Fruit fly (Drosophila melanogaster) whole organism, adult: ENCODE data around the gene Vha100-2.
A peak's percentile ranks its signal among the peaks of the same experiment; 100 is the strongest.

Experiments used
- CG11617 ChIP-seq: fragments of 200-800 bp; sonication (Bioruptor generic); optimal IDR thresholded peaks from 2 replicates; lab custom pipeline; 2017; ENCODE audit warnings: mild to moderate bottlenecking, missing biosample characterization, missing genetic modification reagents, missing genetic modification characterization
- CG12768 ChIP-seq: fragments of 200-800 bp; sonication (Bioruptor generic); optimal IDR thresholded peaks from 2 replicates; lab custom pipeline; 2017; ENCODE audit warnings: missing biosample characterization, missing genetic modification characterization, mild to moderate bottlenecking, moderate library complexity, missing genetic modification reagents
- CG14711 ChIP-seq: fragments of 200-800 bp; sonication (Bioruptor generic); optimal IDR thresholded peaks from 2 replicates; lab custom pipeline; 2018; ENCODE audit warnings: missing biosample characterization, mild to moderate bottlenecking, missing genetic modification characterization, moderate library complexity
- CG1620 ChIP-seq: fragments of 200-800 bp; sonication (Bioruptor generic); optimal IDR thresholded peaks from 2 replicates; lab custom pipeline; 2016; ENCODE audit warnings: missing biosample characterization, missing genetic modification characterization
- CG33017 ChIP-seq: fragments of 200-800 bp; sonication (Bioruptor generic); optimal IDR thresholded peaks from 2 replicates; lab custom pipeline; 2018; ENCODE audit warnings: missing biosample characterization, mild to moderate bottlenecking, missing genetic modification characterization, moderate library complexity
- CG5204 ChIP-seq: fragments of 200-800 bp; sonication (Bioruptor generic); optimal IDR thresholded peaks from 2 replicates; lab custom pipeline; 2016; ENCODE audit warnings: missing biosample characterization, missing genetic modification characterization
- CG7045 ChIP-seq: fragments of 200-800 bp; sonication (Bioruptor generic); optimal IDR thresholded peaks from 2 replicates; lab custom pipeline; 2017; ENCODE audit warnings: missing biosample characterization, mild to moderate bottlenecking, missing genetic modification characterization
- CG7101 ChIP-seq: fragments of 200-800 bp; sonication (Bioruptor generic); optimal IDR thresholded peaks from 2 replicates; lab custom pipeline; 2018; ENCODE audit warnings: missing biosample characterization, mild to moderate bottlenecking, missing genetic modification characterization, moderate library complexity
- Clk ChIP-seq: fragments of 200-800 bp; sonication (Bioruptor generic); optimal IDR thresholded peaks from 2 replicates; lab custom pipeline; 2017; ENCODE audit warnings: missing biosample characterization, missing genetic modification characterization
- Crg-1 ChIP-seq: fragments of 200-800 bp; sonication (Bioruptor generic); optimal IDR thresholded peaks from 2 replicates; lab custom pipeline; 2016; ENCODE audit warnings: missing biosample characterization, missing genetic modification characterization
- Hr96 ChIP-seq: fragments of 200-800 bp; sonication (Bioruptor generic); optimal IDR thresholded peaks from 2 replicates; lab custom pipeline; 2016; ENCODE audit warnings: missing biosample characterization, missing genetic modification characterization
- Mnt ChIP-seq: fragments of 200-800 bp; sonication (Bioruptor generic); optimal IDR thresholded peaks from 2 replicates; lab custom pipeline; 2016; ENCODE audit warnings: missing biosample characterization, mild to moderate bottlenecking, missing genetic modification characterization
- bab1 ChIP-seq: fragments of 200-800 bp; sonication (Bioruptor generic); optimal IDR thresholded peaks from 3 replicates; lab custom pipeline; 2019; ENCODE audit warnings: missing biosample characterization, mild to moderate bottlenecking, missing genetic modification characterization, moderate library complexity
- cic ChIP-seq: fragments of 200-800 bp; sonication (Bioruptor generic); optimal IDR thresholded peaks from 2 replicates; lab custom pipeline; 2017; ENCODE audit warnings: missing biosample characterization, mild to moderate bottlenecking, missing genetic modification characterization, moderate library complexity
- cnc ChIP-seq, 2 experiments: fragments of >200 bp; optimal IDR thresholded peaks; 2 replicates each; lab custom pipeline; 2017
- kay ChIP-seq: fragments of 200-800 bp; sonication (Bioruptor generic); peaks from one replicate; lab custom pipeline; 2016; ENCODE audit warnings: missing biosample characterization, missing genetic modification characterization, borderline replicate concordance
- ovo ChIP-seq: fragments of 200-800 bp; sonication (Bioruptor generic); optimal IDR thresholded peaks from 2 replicates; lab custom pipeline; 2016; ENCODE audit warnings: missing biosample characterization, missing genetic modification characterization
- pad ChIP-seq: fragments of 200-800 bp; sonication (Bioruptor generic); optimal IDR thresholded peaks from 3 replicates; lab custom pipeline; 2017; ENCODE audit warnings: missing biosample characterization, missing genetic modification characterization, mild to moderate bottlenecking, moderate library complexity, missing genetic modification reagents
- tj ChIP-seq: fragments of 200-800 bp; sonication (Bioruptor generic); optimal IDR thresholded peaks from 3 replicates; lab custom pipeline; 2017; ENCODE audit warnings: missing biosample characterization, mild to moderate bottlenecking, missing genetic modification characterization, moderate library complexity
- toe ChIP-seq: fragments of 200-800 bp; sonication (Bioruptor generic); optimal IDR thresholded peaks from 2 replicates; lab custom pipeline; 2016; ENCODE audit warnings: missing biosample characterization, missing genetic modification characterization

Vha100-2 gene

DNA sequence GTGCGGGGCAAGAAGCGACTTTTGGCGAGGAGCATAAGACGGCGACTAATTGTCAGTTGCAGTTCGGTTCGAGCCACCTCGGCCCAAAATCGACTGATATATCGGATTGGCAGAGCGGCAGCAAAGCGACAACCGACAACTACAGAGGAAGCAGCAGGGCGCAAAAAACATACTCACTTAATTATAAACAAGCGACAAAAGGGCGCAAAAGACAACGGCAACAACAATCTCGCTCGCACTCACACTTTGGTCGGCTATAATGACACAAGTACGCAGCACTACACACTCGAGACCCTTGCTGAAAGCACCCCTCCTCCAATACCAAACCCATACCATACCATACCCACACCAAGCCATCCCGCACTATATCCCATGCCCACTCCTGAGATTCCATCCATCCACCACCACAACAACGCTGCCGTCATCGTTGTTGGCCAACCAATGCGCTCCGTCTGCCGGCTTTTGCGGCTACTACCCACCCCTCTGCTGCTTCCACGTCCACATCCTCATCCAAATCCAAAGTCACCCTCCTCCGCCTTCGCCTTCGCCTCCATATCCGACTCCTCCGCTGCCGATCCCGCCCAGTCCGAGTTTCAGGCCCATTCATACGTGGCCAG is 26.2 kb downstream of the Vha100-2 start, which contains the start of gene gl:
gl (minus strand) TSS at position 51 of the 617 bp plus-strand sequence.
- no peak for TF ChIP-seq kay (GFP tag; lab: Kevin White, UChicago)
- TF ChIP-seq CG14711 (tag; lab: Kevin White, UChicago): no peak
- no peak for TF ChIP-seq cic (GFP tag; lab: Kevin White, UChicago)
- TF ChIP-seq bab1 (GFP tag; lab: Kevin White, UChicago): no peak
- TF ChIP-seq Hr96 (GFP tag; lab: Kevin White, UChicago): no peak
- no peak for TF ChIP-seq CG11617 (GFP tag; lab: Kevin White, UChicago)
- TF ChIP-seq cnc (optimal IDR thresholded peaks at IDR 0.05; lab: Kevin White, UChicago): no peak
- no peak for TF ChIP-seq ovo (GFP tag; lab: Kevin White, UChicago)
- no peak for TF ChIP-seq toe (GFP tag; lab: Kevin White, UChicago)
- TF ChIP-seq Crg-1 (GFP tag; lab: Kevin White, UChicago): no peak
- no peak for TF ChIP-seq pad (GFP tag; lab: Kevin White, UChicago)
- no peak for TF ChIP-seq CG12768 (GFP tag; lab: Kevin White, UChicago)
- no peak for TF ChIP-seq Clk
- no peak for TF ChIP-seq CG7101

DNA sequence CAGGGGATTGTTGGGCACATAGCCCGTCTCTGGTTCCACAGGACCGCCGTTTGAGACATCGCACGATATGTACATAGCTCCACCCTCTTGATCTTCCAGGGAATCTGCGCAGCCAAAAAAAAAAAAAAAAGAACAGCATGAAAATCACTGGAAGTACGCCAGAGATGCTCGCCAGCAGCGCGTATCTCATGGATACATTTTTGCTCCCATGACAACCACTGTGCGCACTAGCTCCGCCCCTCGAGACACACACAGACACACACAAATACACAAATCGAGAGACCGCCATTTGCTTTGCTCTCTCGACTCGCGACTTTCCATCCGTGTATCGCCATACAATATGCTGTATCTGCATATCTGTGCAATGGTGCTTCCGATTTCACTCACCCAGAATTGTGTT is 27.6 kb downstream of the Vha100-2 start:
- TF ChIP-seq tj (GFP tag; lab: Kevin White, UChicago) (peak; percentile 22), cic (GFP tag; lab: Kevin White, UChicago) (no peak)

DNA sequence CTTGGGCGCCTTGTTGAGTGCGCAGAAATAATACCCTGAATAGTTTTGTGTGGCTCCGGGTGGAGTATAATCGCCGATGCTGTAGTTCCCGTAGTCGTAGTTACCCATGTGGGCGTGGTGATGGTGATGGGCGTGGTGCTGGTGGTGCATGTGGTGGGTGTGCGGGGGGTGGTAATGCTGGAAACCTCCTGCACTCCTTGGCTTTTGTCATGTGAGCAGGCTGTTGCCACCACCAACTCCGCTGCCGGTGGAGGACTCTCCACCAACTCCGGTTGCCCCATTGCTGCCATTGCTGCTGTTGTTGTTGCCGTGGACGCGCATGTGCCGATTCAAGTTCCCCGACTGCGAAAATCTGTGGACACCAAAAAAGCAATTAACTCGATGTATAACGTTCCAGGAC is 30.4 kb downstream of the Vha100-2 start:
- no peak for TF ChIP-seq CG1620
- no peak for TF ChIP-seq cnc (optimal IDR thresholded peaks at IDR 0.05; lab: Kevin White, UChicago)
- TF ChIP-seq toe (GFP tag; lab: Kevin White, UChicago): no peak

DNA sequence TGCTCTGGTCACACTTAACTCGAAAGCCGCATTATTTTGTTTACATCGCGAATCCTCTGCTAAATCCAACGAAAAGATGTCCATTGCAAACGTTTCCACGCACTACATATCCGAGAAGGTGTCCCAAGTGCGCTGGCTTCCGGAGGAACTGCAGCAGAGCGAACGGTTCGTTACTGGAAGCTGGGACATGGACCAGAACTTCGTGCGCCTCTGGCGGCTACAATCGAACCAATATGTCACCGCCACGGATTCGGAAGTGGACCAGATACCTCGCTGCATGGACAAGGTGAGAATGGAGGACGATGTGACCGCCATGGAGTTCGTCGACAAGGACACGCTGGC is 32.4 kb downstream of the Vha100-2 start:
- no peak for TF ChIP-seq CG11617 (GFP tag; lab: Kevin White, UChicago)
- no peak for TF ChIP-seq CG12768 (GFP tag; lab: Kevin White, UChicago)

DNA sequence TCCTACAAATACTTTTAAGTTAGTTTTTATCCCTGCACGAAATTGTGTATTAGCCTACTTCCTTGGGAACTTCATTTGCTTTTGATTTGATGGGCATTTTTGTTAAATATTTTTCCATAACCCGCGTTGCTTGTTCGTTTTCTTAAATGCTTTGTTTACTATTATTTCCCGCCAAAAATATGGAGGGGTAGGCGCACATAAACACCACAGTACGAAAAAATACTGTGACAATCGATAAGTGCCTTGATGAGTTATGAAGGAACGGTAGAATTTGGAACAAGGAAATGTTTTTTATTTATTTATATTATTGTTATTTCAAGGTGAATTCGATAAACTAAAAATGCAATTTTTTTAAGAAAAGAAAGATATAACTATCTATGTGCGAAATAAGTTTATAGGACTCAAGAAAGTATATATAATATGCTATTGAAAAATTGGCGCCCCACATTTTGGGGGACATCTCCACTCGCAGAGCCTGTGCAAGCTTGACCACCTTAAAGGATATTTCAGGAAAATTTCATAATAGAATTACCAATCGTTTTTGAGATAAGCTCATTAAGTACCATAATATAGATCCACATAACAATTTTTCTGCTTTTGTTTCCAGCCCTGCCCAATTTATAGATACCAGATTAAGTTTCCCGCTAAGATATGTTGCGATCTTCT is 32.9 kb downstream of the Vha100-2 start, which contains the start of the genes WRNexo and Nup43:
WRNexo (minus strand) TSS at position 185 of the 666 bp plus-strand sequence.
Nup43 (plus strand) TSS at position 661 of the 666 bp plus-strand sequence.
- TF ChIP-seq tj (GFP tag; lab: Kevin White, UChicago): no peak
- peak; percentile 18 for TF ChIP-seq CG7045 (GFP tag; lab: Kevin White, UChicago)
- TF ChIP-seq CG14711 (tag; lab: Kevin White, UChicago): no peak
- peak; percentile 34 for TF ChIP-seq CG5204 (GFP tag; lab: Kevin White, UChicago)
- peak; percentile 96 for TF ChIP-seq pad (GFP tag; lab: Kevin White, UChicago)
- TF ChIP-seq bab1 (GFP tag; lab: Kevin White, UChicago): peak; percentile 26
- TF ChIP-seq Mnt: no peak
- no peak for TF ChIP-seq CG33017 (tag; lab: Kevin White, UChicago)
- peak; percentile 32 for TF ChIP-seq Hr96 (GFP tag; lab: Kevin White, UChicago)
- TF ChIP-seq toe (GFP tag; lab: Kevin White, UChicago): peak; percentile 35

DNA sequence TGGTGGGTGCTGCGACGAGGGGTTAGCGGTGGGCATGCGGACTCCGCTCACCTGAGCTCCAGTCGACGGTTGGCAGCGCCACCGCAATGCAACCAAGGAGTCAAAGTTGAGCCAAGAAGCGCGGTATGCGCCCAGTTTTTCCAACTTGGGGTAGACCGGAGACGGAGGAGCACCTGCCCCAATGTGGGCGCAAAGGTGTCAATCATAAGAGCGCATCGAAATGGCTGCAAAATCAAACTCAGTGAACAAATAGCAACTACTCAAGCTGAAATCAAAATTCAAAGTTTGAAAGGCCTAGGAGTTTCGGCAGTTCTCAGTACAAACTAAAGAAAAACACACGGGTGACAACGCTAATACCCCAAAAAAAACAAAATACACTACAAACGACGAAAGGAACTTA is 37.3 kb downstream of the Vha100-2 start, which contains the start of gene hmw:
hmw (plus strand) TSS at position 301 of the 400 bp plus-strand sequence.
- TF ChIP-seq CG33017 (tag; lab: Kevin White, UChicago): no peak
- TF ChIP-seq kay (GFP tag; lab: Kevin White, UChicago): no peak
- no peak for TF ChIP-seq tj (GFP tag; lab: Kevin White, UChicago)
- no peak for TF ChIP-seq bab1 (GFP tag; lab: Kevin White, UChicago)
- no peak for TF ChIP-seq Clk
- TF ChIP-seq CG11617 (GFP tag; lab: Kevin White, UChicago): no peak
- TF ChIP-seq Mnt: no peak
- TF ChIP-seq Hr96 (GFP tag; lab: Kevin White, UChicago): no peak
- TF ChIP-seq CG14711 (tag; lab: Kevin White, UChicago): no peak
- no peak for TF ChIP-seq CG1620
- TF ChIP-seq CG7045 (GFP tag; lab: Kevin White, UChicago): no peak
- no peak for TF ChIP-seq toe (GFP tag; lab: Kevin White, UChicago)
- TF ChIP-seq cnc (optimal IDR thresholded peaks at IDR 0.05; lab: Kevin White, UChicago): no peak
- no peak for TF ChIP-seq Crg-1 (GFP tag; lab: Kevin White, UChicago)
- no peak for TF ChIP-seq CG7101
- no peak for TF ChIP-seq CG5204 (GFP tag; lab: Kevin White, UChicago)
- no peak for TF ChIP-seq pad (GFP tag; lab: Kevin White, UChicago)
- no peak for TF ChIP-seq ovo (GFP tag; lab: Kevin White, UChicago)
- TF ChIP-seq CG12768 (GFP tag; lab: Kevin White, UChicago): no peak
- no peak for TF ChIP-seq cic (GFP tag; lab: Kevin White, UChicago)
